Worm (Caenorhabditis elegans) whole organism, L2 larva: Measurements from ENCODE around the gene str-193.

Experiments
- F13H6.1 ChIP-seq: sonication (generic microtip); optimal IDR thresholded peaks from 2 replicates; lab custom pipeline; 2016; ENCODE audit warnings: missing genetic modification characterization, missing compliant biosample characterization
- R02D3.7 ChIP-seq: fragments of 150-350 bp; optimal IDR thresholded peaks from 2 replicates; lab custom pipeline; 2014; ENCODE audit warnings: missing biosample characterization, missing genetic modification characterization
- aly-2 ChIP-seq: fragments of 150-350 bp; optimal IDR thresholded peaks from 2 replicates; lab custom pipeline; 2014; ENCODE audit warnings: missing biosample characterization, missing genetic modification characterization
- ama-1 ChIP-seq: fragments of 150-350 bp; optimal IDR thresholded peaks from 2 replicates; lab custom pipeline; 2018; ENCODE audit warnings: inconsistent platforms
- lin-39 ChIP-seq: fragments of 150-350 bp; optimal IDR thresholded peaks from 2 replicates; lab custom pipeline; 2014; ENCODE audit warnings: missing biosample characterization, missing genetic modification reagents, missing genetic modification characterization
- mab-5 ChIP-seq: fragments of 150-350 bp; optimal IDR thresholded peaks from 2 replicates; lab custom pipeline; 2014; ENCODE audit warnings: missing biosample characterization, missing genetic modification characterization
- mdl-1 ChIP-seq, 2 experiments: fragments of 150-350 bp in 1 of 2; sonication (generic microtip) in 1 of 2; optimal IDR thresholded peaks; 2 replicates each; lab custom pipeline; 2017; ENCODE audit warnings: missing biosample characterization in 2 of 2, missing genetic modification characterization in 2 of 2
- nhr-11 ChIP-seq: fragments of 150-350 bp; optimal IDR thresholded peaks from 2 replicates; lab custom pipeline; 2014; ENCODE audit warnings: missing biosample characterization, missing genetic modification characterization
- sma-9 ChIP-seq, 2 experiments: fragments of 150-350 bp in 1 of 2; sonication (generic microtip) in 1 of 2; optimal IDR thresholded peaks; 2 replicates each; lab custom pipeline; 2014 to 2016; ENCODE audit warnings: missing genetic modification characterization in 2 of 2, mild to moderate bottlenecking in 1 of 2, missing biosample characterization in 1 of 2, missing compliant biosample characterization in 1 of 2, missing genetic modification reagents in 1 of 2, moderate library complexity in 1 of 2
- ztf-11 ChIP-seq: sonication (generic microtip); optimal IDR thresholded peaks from 2 replicates; lab custom pipeline; 2017; ENCODE audit warnings: missing biosample characterization, missing genetic modification characterization

DNA sequence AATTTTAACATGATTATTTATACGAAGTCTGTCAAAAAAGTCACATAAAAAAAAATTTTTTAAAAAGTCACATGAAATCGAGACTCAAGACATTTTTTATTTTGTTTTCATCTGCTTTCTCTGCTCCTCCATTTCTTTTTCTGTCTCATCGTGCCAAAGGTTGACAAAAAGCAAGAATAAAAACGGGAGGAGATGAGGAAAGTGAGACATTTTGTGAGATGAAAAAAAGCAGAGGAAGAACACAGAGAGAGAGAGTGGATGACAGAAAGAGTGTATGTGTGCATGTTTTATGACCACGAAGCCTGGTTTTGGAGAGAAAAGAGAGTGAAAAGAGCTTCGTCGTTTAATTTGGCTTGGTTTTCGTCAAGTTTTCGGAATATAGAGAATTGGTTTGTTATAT lies 32.2 kb upstream of the str-193 start:
- no peak for TF ChIP-seq nhr-11 (tag; lab: Kevin White, UChicago)
- TF ChIP-seq sma-9 (GFP tag; optimal IDR thresholded peaks at IDR 0.05; lab: Kevin White, UChicago), result no peak
- no peak for TF ChIP-seq sma-9 (tag; optimal IDR thresholded peaks at IDR 0.05; lab: Kevin White, UChicago)
- no peak for TF ChIP-seq aly-2 (tag; lab: Kevin White, UChicago)
- no peak for TF ChIP-seq mdl-1 (tag; optimal IDR thresholded peaks at IDR 0.05; lab: Kevin White, UChicago)
- TF ChIP-seq ama-1, result no peak
- no peak for TF ChIP-seq R02D3.7 (tag; lab: Kevin White, UChicago)
- no peak for TF ChIP-seq lin-39
- TF ChIP-seq ztf-11 (tag; lab: Kevin White, UChicago), result no peak
- TF ChIP-seq F13H6.1 (tag; lab: Kevin White, UChicago), result no peak
- no peak for TF ChIP-seq mab-5
